Fruit fly (Drosophila melanogaster): ENCODE measurements around the gene CG14088.

dm6 chr3L:19280700-19281099 is 10.3 kb upstream of the CG14088 start, which contains the start of gene CG14089:
- TF ChIP-seq EcR (GFP tag; optimal IDR thresholded peaks at IDR 0.05) (no peak), psq (optimal IDR thresholded peaks at IDR 0.05) (no peak), pan (optimal IDR thresholded peaks at IDR 0.05) (no peak), usp (GFP tag; optimal IDR thresholded peaks at IDR 0.05) (no peak), Dll (optimal IDR thresholded peaks at IDR 0.05) (no peak)
